Fruit fly (Drosophila melanogaster): Measurements from ENCODE around the gene CG11327.

The CG11327 gene

DNA sequence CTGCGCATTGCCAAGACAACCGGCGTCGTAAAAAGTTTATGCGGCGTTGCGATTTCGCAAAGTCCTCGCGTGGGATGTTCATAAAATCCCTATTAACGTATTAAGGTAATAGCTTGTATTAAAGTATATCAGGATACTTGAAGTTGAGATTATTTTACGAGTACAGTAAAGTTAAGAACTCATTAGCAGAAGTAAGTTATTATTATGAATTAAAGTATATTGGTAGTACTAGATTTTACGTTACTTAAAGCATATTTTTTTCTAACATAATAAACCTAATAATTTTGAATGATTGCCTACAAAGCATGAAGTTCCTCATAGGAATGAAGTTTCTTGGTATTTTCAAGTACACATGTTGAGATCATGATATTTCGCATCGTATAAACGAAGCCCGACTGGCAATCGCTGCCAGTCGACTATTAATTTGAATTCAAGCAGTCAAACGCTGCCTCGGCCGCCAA is 7.3 kb upstream of the CG11327 start (continued):
- TF ChIP-seq CG18619 (GFP tag; optimal IDR thresholded peaks at IDR 0.05) (peak; percentile 45), CG17385 (GFP tag; optimal IDR thresholded peaks at IDR 0.05) (peak; percentile 59), CG18764 (GFP tag; optimal IDR thresholded peaks at IDR 0.05) (no peak), esg (GFP tag; conservative IDR thresholded peaks at IDR 0.05) (no peak), CG7357 (GFP tag; IDR thresholded peaks at IDR 0.05) (no peak), CG11723 (GFP tag; optimal IDR thresholded peaks at IDR 0.05) (peak; percentile 28), chif (GFP tag; optimal IDR thresholded peaks at IDR 0.05) (peak in 1 of 2 experiments; percentile 44), Stat92E (GFP tag; optimal IDR thresholded peaks at IDR 0.05) (no peak), otp (GFP tag; IDR thresholded peaks at IDR 0.05) (no peak), vfl (GFP tag; optimal IDR thresholded peaks at IDR 0.05) (no peak), dpn (GFP tag; optimal IDR thresholded peaks at IDR 0.05) (peak in 1 of 2 experiments; percentile 13), Hsf (GFP tag; optimal IDR thresholded peaks at IDR 0.05) (peak; percentile 21), CG7928 (GFP tag; optimal IDR thresholded peaks at IDR 0.05) (no peak), CG18476 (GFP tag; optimal IDR thresholded peaks at IDR 0.05) (no peak), pnt (GFP tag; optimal IDR thresholded peaks at IDR 0.05) (no peak), wor (GFP tag; IDR thresholded peaks at IDR 0.05) (no peak), CG10565 (GFP tag; optimal IDR thresholded peaks at IDR 0.05) (no peak), ssp (GFP tag; IDR thresholded peaks at IDR 0.05) (no peak), HLH3B (GFP tag; IDR thresholded peaks at IDR 0.05) (no peak), CG13287 (GFP tag; IDR thresholded peaks at IDR 0.05; ENCODE audit: partially characterized antibody) (no peak), da (GFP tag; optimal IDR thresholded peaks at IDR 0.05) (no peak), ara (GFP tag; IDR thresholded peaks at IDR 0.05) (no peak), MBD-R2 (GFP tag; IDR thresholded peaks at IDR 0.05) (no peak), Mes4 (GFP tag; optimal IDR thresholded peaks at IDR 0.05) (no peak), tx (GFP tag; optimal IDR thresholded peaks at IDR 0.05) (no peak), CG15269 (tag; optimal IDR thresholded peaks at IDR 0.05) (peak; percentile 54), Dip2 (GFP tag; IDR thresholded peaks at IDR 0.05) (no peak), sisA (GFP tag; IDR thresholded peaks at IDR 0.05) (0 out of 2 replicates have a peak, but pooled peaks have one; percentile 21), CG8478 (optimal IDR thresholded peaks at IDR 0.05) (no peak), CG8944 (GFP tag; optimal IDR thresholded peaks at IDR 0.05) (no peak), inv (GFP tag; IDR thresholded peaks at IDR 0.05; ENCODE audit: partially characterized antibody) (no peak), CG4360 (GFP tag; IDR thresholded peaks at IDR 0.05) (no peak), CG10274 (GFP tag; optimal IDR thresholded peaks at IDR 0.05) (no peak), ato (GFP tag; IDR thresholded peaks at IDR 0.05; ENCODE audit: partially characterized antibody) (no peak), H15 (GFP tag; IDR thresholded peaks at IDR 0.05) (no peak), corto (GFP tag; optimal IDR thresholded peaks at IDR 0.05) (no peak), ATbp (GFP tag; optimal IDR thresholded peaks at IDR 0.05) (peak; percentile 39), Ssrp (tag; optimal IDR thresholded peaks at IDR 0.05) (peak; percentile 53), CG17829 (tag; optimal IDR thresholded peaks at IDR 0.05) (peak; percentile 67), tio (GFP tag; optimal IDR thresholded peaks at IDR 0.05) (peak; percentile 54), Dad (GFP tag; optimal IDR thresholded peaks at IDR 0.05) (no peak), Fer3 (tag; optimal IDR thresholded peaks at IDR 0.05) (no peak), Atf6 (GFP tag; IDR thresholded peaks at IDR 0.05) (peak; percentile 14; the same call in 1 of the 2 replicates), Sin3A (optimal IDR thresholded peaks at IDR 0.05) (no peak), Hr51 (GFP tag; optimal IDR thresholded peaks at IDR 0.05) (peak in 1 of 2 experiments; percentile 78), PHDP (tag; optimal IDR thresholded peaks at IDR 0.05) (peak; percentile 50), CG10321 (GFP tag; IDR thresholded peaks at IDR 0.05) (no peak), nerfin-1 (tag; optimal IDR thresholded peaks at IDR 0.05) (peak; percentile 54), dmrt11E (tag; optimal IDR thresholded peaks at IDR 0.05) (peak; percentile 54), prd (optimal IDR thresholded peaks at IDR 0.05) (no peak), prd (GFP tag; IDR thresholded peaks at IDR 0.05) (0 out of 3 replicates have a peak, but pooled peaks have one; percentile 23), CG12659 (GFP tag; optimal IDR thresholded peaks at IDR 0.05) (peak; percentile 50)

Measured in whole organism, embryonic.